Fruit fly (Drosophila melanogaster) whole organism, prepupa: ENCODE data around the gene CG7966.

Experiments used
- CG10631 ChIP-seq: fragments of 200-800 bp; sonication (Bioruptor generic); optimal IDR thresholded peaks from 2 replicates; lab custom pipeline; 2016; ENCODE audit warnings: missing biosample characterization, missing genetic modification characterization
- CG10669 ChIP-seq: fragments of 200-800 bp; sonication (Bioruptor generic); optimal IDR thresholded peaks from 3 replicates; lab custom pipeline; 2018; ENCODE audit warnings: missing biosample characterization, mild to moderate bottlenecking, missing genetic modification characterization, moderate library complexity
- CG11294 ChIP-seq: fragments of 200-800 bp; sonication (Bioruptor generic); IDR thresholded peaks from 2 replicates; pipeline ENCODE4 v1.3.6; 2022; ENCODE audit warnings: missing biosample characterization, missing genetic modification characterization
- CG11902 ChIP-seq: fragments of 200-800 bp; sonication (Bioruptor generic); optimal IDR thresholded peaks from 3 replicates; lab custom pipeline; 2016; ENCODE audit warnings: missing biosample characterization, missing genetic modification characterization
- CG15336 ChIP-seq: fragments of 200-800 bp; sonication (Bioruptor generic); IDR thresholded peaks from 2 replicates; pipeline ENCODE4 v1.3.6; 2022; ENCODE audit warnings: missing biosample characterization, missing genetic modification characterization
- CG1621 ChIP-seq: fragments of 200-800 bp; sonication (Bioruptor generic); optimal IDR thresholded peaks from 3 replicates; lab custom pipeline; 2018; ENCODE audit warnings: missing biosample characterization, mild to moderate bottlenecking, missing genetic modification characterization
- CG3032 ChIP-seq: fragments of 200-800 bp; optimal IDR thresholded peaks from 2 replicates; lab custom pipeline; 2019; ENCODE audit warnings: missing biosample characterization, mild to moderate bottlenecking, missing genetic modification characterization, moderate library complexity
- CG31627 ChIP-seq: fragments of 200-800 bp; sonication (Bioruptor generic); optimal IDR thresholded peaks from 3 replicates; lab custom pipeline; 2016; ENCODE audit warnings: missing biosample characterization, missing genetic modification characterization
- CG32006 ChIP-seq: fragments of 200-800 bp; sonication (Bioruptor generic); optimal IDR thresholded peaks from 3 replicates; lab custom pipeline; 2017; ENCODE audit warnings: missing biosample characterization, mild to moderate bottlenecking, missing genetic modification characterization
- CG3919 ChIP-seq: fragments of 200-800 bp; sonication (Bioruptor generic); optimal IDR thresholded peaks from 3 replicates; lab custom pipeline; 2016; ENCODE audit warnings: missing biosample characterization, missing genetic modification characterization
- CG6163 ChIP-seq: fragments of 200-800 bp; sonication (Bioruptor generic); IDR thresholded peaks from 3 replicates; pipeline ENCODE4 v1.3.6; 2022; ENCODE audit warnings: missing biosample characterization, missing genetic modification characterization
- CG6276 ChIP-seq: fragments of 200-800 bp; sonication (Bioruptor generic); optimal IDR thresholded peaks from 2 replicates; lab custom pipeline; 2017; ENCODE audit warnings: missing biosample characterization, mild to moderate bottlenecking, missing genetic modification characterization
- CG6792 ChIP-seq: fragments of 200-800 bp; sonication (Bioruptor generic); optimal IDR thresholded peaks from 3 replicates; lab custom pipeline; 2016; ENCODE audit warnings: missing biosample characterization, missing genetic modification characterization
- CG6808 ChIP-seq: fragments of 200-800 bp; sonication (Bioruptor generic); optimal IDR thresholded peaks from 3 replicates; lab custom pipeline; 2017; ENCODE audit warnings: missing biosample characterization, missing genetic modification characterization, mild to moderate bottlenecking, moderate library complexity, missing genetic modification reagents
- CG6854 ChIP-seq: fragments of 200-800 bp; sonication (Bioruptor generic); optimal IDR thresholded peaks from 2 replicates; lab custom pipeline; 2017; ENCODE audit warnings: missing biosample characterization, mild to moderate bottlenecking, missing genetic modification characterization
- CG7368 ChIP-seq: fragments of 200-800 bp; sonication (Bioruptor generic); optimal IDR thresholded peaks from 3 replicates; lab custom pipeline; 2016; ENCODE audit warnings: missing biosample characterization, missing genetic modification characterization
- CG8119 ChIP-seq: fragments of 200-800 bp; sonication (Bioruptor generic); IDR thresholded peaks from 3 replicates; pipeline ENCODE4 v1.3.6; 2022; ENCODE audit warnings: missing biosample characterization, missing genetic modification characterization
- CG8319 ChIP-seq: fragments of 200-800 bp; sonication (Bioruptor generic); optimal IDR thresholded peaks from 3 replicates; lab custom pipeline; 2016; ENCODE audit warnings: missing biosample characterization, missing genetic modification characterization
- CG8632 ChIP-seq: fragments of 200-800 bp; sonication (Bioruptor generic); optimal IDR thresholded peaks from 3 replicates; lab custom pipeline; 2016; ENCODE audit warnings: missing biosample characterization, missing genetic modification characterization
- CG9139 ChIP-seq: fragments of 200-800 bp; sonication (Bioruptor generic); optimal IDR thresholded peaks from 3 replicates; lab custom pipeline; 2017; ENCODE audit warnings: missing biosample characterization, mild to moderate bottlenecking, missing genetic modification characterization
- Eip78C ChIP-seq: fragments of 200-800 bp; sonication (Bioruptor generic); peaks from one replicate; lab custom pipeline; 2016; ENCODE audit warnings: missing biosample characterization, missing genetic modification characterization
- Ets21C ChIP-seq: fragments of 200-800 bp; sonication (Bioruptor generic); optimal IDR thresholded peaks from 3 replicates; lab custom pipeline; 2016; ENCODE audit warnings: missing biosample characterization, missing genetic modification characterization
- Ets96B ChIP-seq: fragments of 200-800 bp; optimal IDR thresholded peaks from 2 replicates; lab custom pipeline; 2019; ENCODE audit warnings: missing biosample characterization, mild to moderate bottlenecking, missing genetic modification characterization, moderate library complexity
- Gug ChIP-seq: fragments of 200-800 bp; sonication (Bioruptor generic); IDR thresholded peaks from 2 replicates; pipeline ENCODE4 v1.3.6; 2022; ENCODE audit warnings: missing biosample characterization, missing genetic modification characterization
- Hr38 ChIP-seq: sonication (Bioruptor generic); optimal IDR thresholded peaks from 2 replicates; lab custom pipeline; 2016; ENCODE audit warnings: missing biosample characterization, missing genetic modification characterization
- Lpt ChIP-seq: fragments of 200-800 bp; sonication (Bioruptor generic); optimal IDR thresholded peaks from 3 replicates; lab custom pipeline; 2016; ENCODE audit warnings: missing biosample characterization, missing genetic modification characterization
- Met ChIP-seq: fragments of 200-800 bp; sonication (Bioruptor generic); optimal IDR thresholded peaks from 3 replicates; lab custom pipeline; 2016; ENCODE audit warnings: missing biosample characterization, missing genetic modification characterization
- OdsH ChIP-seq: fragments of 200-800 bp; sonication (Bioruptor generic); optimal IDR thresholded peaks from 3 replicates; lab custom pipeline; 2016; ENCODE audit warnings: missing biosample characterization, missing genetic modification characterization
- Sox102F ChIP-seq: fragments of 200-800 bp; sonication (Bioruptor generic); optimal IDR thresholded peaks from 2 replicates; lab custom pipeline; 2016; ENCODE audit warnings: missing biosample characterization, mild to moderate bottlenecking, missing genetic modification characterization
- Sox14 ChIP-seq: fragments of 200-800 bp; sonication (Bioruptor generic); optimal IDR thresholded peaks from 3 replicates; lab custom pipeline; 2016; ENCODE audit warnings: missing biosample characterization, missing genetic modification characterization
- Sox15 ChIP-seq: fragments of 200-800 bp; sonication (Bioruptor generic); optimal IDR thresholded peaks from 3 replicates; lab custom pipeline; 2016; ENCODE audit warnings: missing biosample characterization, missing genetic modification characterization
- acj6 ChIP-seq: fragments of 200-800 bp; sonication (Bioruptor generic); optimal IDR thresholded peaks from 3 replicates; lab custom pipeline; 2016; ENCODE audit warnings: missing biosample characterization, missing genetic modification characterization
- cyc ChIP-seq: fragments of 200-800 bp; sonication (Bioruptor generic); optimal IDR thresholded peaks from 3 replicates; lab custom pipeline; 2016; ENCODE audit warnings: missing biosample characterization, missing genetic modification characterization
- dsx ChIP-seq: fragments of 200-800 bp; optimal IDR thresholded peaks from 3 replicates; lab custom pipeline; 2019; ENCODE audit warnings: missing biosample characterization, mild to moderate bottlenecking, missing genetic modification characterization, moderate library complexity; ENCODE audit not compliant: poor library complexity, severe bottlenecking
- eg ChIP-seq: fragments of 200-800 bp; sonication (Bioruptor generic); IDR thresholded peaks from 3 replicates; pipeline ENCODE4 v1.3.6; 2022; ENCODE audit warnings: missing biosample characterization, missing genetic modification characterization
- esn ChIP-seq: fragments of 200-800 bp; sonication (Bioruptor generic); optimal IDR thresholded peaks from 2 replicates; lab custom pipeline; 2016; ENCODE audit warnings: missing biosample characterization, mild to moderate bottlenecking, missing genetic modification characterization, moderate library complexity
- fd59A ChIP-seq: fragments of 200-800 bp; sonication (Bioruptor generic); optimal IDR thresholded peaks from 2 replicates; lab custom pipeline; 2017; ENCODE audit warnings: missing biosample characterization, mild to moderate bottlenecking, missing genetic modification characterization, missing genetic modification reagents
- fd85E ChIP-seq: fragments of 200-800 bp; sonication (Bioruptor generic); optimal IDR thresholded peaks from 3 replicates; lab custom pipeline; 2016; ENCODE audit warnings: missing biosample characterization, missing genetic modification characterization
- fkh ChIP-seq: fragments of 200-800 bp; sonication (Bioruptor generic); optimal IDR thresholded peaks from 3 replicates; lab custom pipeline; 2017; ENCODE audit warnings: missing biosample characterization, mild to moderate bottlenecking, missing genetic modification characterization, moderate library complexity
- lz ChIP-seq: fragments of 200-800 bp; sonication (Bioruptor generic); optimal IDR thresholded peaks from 3 replicates; lab custom pipeline; 2016; ENCODE audit warnings: missing biosample characterization, missing genetic modification characterization
- salr ChIP-seq, 2 experiments: fragments of 200-800 bp; sonication (Bioruptor generic); optimal IDR thresholded peaks; 3 replicates each; lab custom pipeline; 2016 to 2018; ENCODE audit warnings: missing biosample characterization in 2 of 2, missing genetic modification characterization in 2 of 2, mild to moderate bottlenecking in 1 of 2
- spab ChIP-seq: fragments of 200-800 bp; sonication (Bioruptor generic); optimal IDR thresholded peaks from 2 replicates; lab custom pipeline; 2017; ENCODE audit warnings: missing biosample characterization, mild to moderate bottlenecking, missing genetic modification characterization, missing genetic modification reagents
- svp ChIP-seq: fragments of 200-800 bp; sonication (Bioruptor generic); peaks from one replicate; lab custom pipeline; 2016; ENCODE audit warnings: missing biosample characterization, missing genetic modification characterization
- topi ChIP-seq: fragments of 200-800 bp; sonication (Bioruptor generic); optimal IDR thresholded peaks from 3 replicates; lab custom pipeline; 2016; ENCODE audit warnings: missing biosample characterization, missing genetic modification characterization

Gene CG7966

dm6 chr3R:13068022-13068421 is 16.8 kb upstream of the CG7966 start (continued):
- TF ChIP-seq CG3032 (tag; lab: Kevin White, UChicago) (no peak), CG32006 (no peak), CG8632 (GFP tag; lab: Kevin White, UChicago) (peak; percentile 38), fd59A (GFP tag; lab: Kevin White, UChicago) (no peak), Met (GFP tag; lab: Kevin White, UChicago) (peak; percentile 29), CG8319 (GFP tag; lab: Kevin White, UChicago) (peak; percentile 22), svp (GFP tag; lab: Kevin White, UChicago) (peak; percentile 42), esn (GFP tag; lab: Kevin White, UChicago) (peak; percentile 60), Gug (GFP tag; lab: Robert Waterston, UW) (no peak), CG6163 (GFP tag; lab: Robert Waterston, UW) (0 out of 3 replicates have a peak, but pooled peaks have one; percentile 46), CG6276 (GFP tag; lab: Kevin White, UChicago) (no peak), Eip78C (peak; percentile 56), CG11902 (GFP tag; lab: Kevin White, UChicago) (no peak), Sox102F (GFP tag; lab: Kevin White, UChicago) (peak; percentile 44), Hr38 (GFP tag; lab: Kevin White, UChicago) (no peak), CG6854 (GFP tag; lab: Kevin White, UChicago) (peak; percentile 41), fkh (GFP tag; lab: Kevin White, UChicago) (peak; percentile 97)

dm6 chr3R:13065180-13065757 is 14.0 kb upstream of the CG7966 start:
- no peak for TF ChIP-seq Gug (GFP tag; lab: Robert Waterston, UW)
- no peak for TF ChIP-seq acj6 (GFP tag; lab: Kevin White, UChicago)
- TF ChIP-seq CG15336 (GFP tag; lab: Robert Waterston, UW): no peak
- peak; percentile 21 for TF ChIP-seq fkh (GFP tag; lab: Kevin White, UChicago)

dm6 chr3R:13063746-13064592 is 12.7 kb upstream of the CG7966 start:
- no peak for TF ChIP-seq Gug (GFP tag; lab: Robert Waterston, UW)
- no peak for TF ChIP-seq CG3919 (GFP tag; lab: Kevin White, UChicago)
- TF ChIP-seq CG6854 (GFP tag; lab: Kevin White, UChicago): no peak
- no peak for TF ChIP-seq CG7368 (GFP tag; lab: Kevin White, UChicago)
- TF ChIP-seq Sox14 (GFP tag; lab: Kevin White, UChicago): no peak
- no peak for TF ChIP-seq fd85E (GFP tag; lab: Kevin White, UChicago)
- TF ChIP-seq cyc (GFP tag; lab: Kevin White, UChicago): no peak
- TF ChIP-seq CG6163 (GFP tag; lab: Robert Waterston, UW): peak; percentile 25; the same call in 1 of the 3 replicates
- TF ChIP-seq topi (GFP tag; lab: Kevin White, UChicago): no peak
- TF ChIP-seq acj6 (GFP tag; lab: Kevin White, UChicago): no peak
- no peak for TF ChIP-seq OdsH (GFP tag; lab: Kevin White, UChicago)
- TF ChIP-seq Lpt (GFP tag; lab: Kevin White, UChicago): no peak
- TF ChIP-seq CG15336 (GFP tag; lab: Robert Waterston, UW): no peak
- no peak for TF ChIP-seq CG6808 (GFP tag; lab: Kevin White, UChicago)
- TF ChIP-seq lz (GFP tag; lab: Kevin White, UChicago): no peak
- no peak for TF ChIP-seq salr (GFP tag; optimal IDR thresholded peaks at IDR 0.05; lab: Kevin White, UChicago)
- TF ChIP-seq CG10669: no peak
- no peak for TF ChIP-seq CG8119 (GFP tag; lab: Robert Waterston, UW)
- no peak for TF ChIP-seq spab (GFP tag; lab: Kevin White, UChicago)
- TF ChIP-seq fd59A (GFP tag; lab: Kevin White, UChicago): no peak
- peak; percentile 3 for TF ChIP-seq CG6792 (GFP tag; lab: Kevin White, UChicago)
- no peak for TF ChIP-seq CG1621
- TF ChIP-seq CG11294: no peak
- TF ChIP-seq esn (GFP tag; lab: Kevin White, UChicago): no peak
- no peak for TF ChIP-seq CG10631 (GFP tag; lab: Kevin White, UChicago)
- TF ChIP-seq Sox102F (GFP tag; lab: Kevin White, UChicago): no peak
- TF ChIP-seq svp (GFP tag; lab: Kevin White, UChicago): no peak
- TF ChIP-seq Ets21C (GFP tag; lab: Kevin White, UChicago): no peak
- no peak for TF ChIP-seq CG9139 (GFP tag; lab: Kevin White, UChicago)
- no peak for TF ChIP-seq Ets96B (tag; lab: Kevin White, UChicago)
- no peak for TF ChIP-seq Sox15 (GFP tag; lab: Kevin White, UChicago)
- TF ChIP-seq CG31627: no peak
- peak; percentile 8; the same call in 1 of the 3 replicates for TF ChIP-seq eg
- TF ChIP-seq Eip78C: peak; percentile 48
- no peak for TF ChIP-seq dsx
- peak; percentile 49 for TF ChIP-seq CG32006
